Fruit fly (Drosophila melanogaster) whole organism, embryonic: ENCODE results near the gene CG2129.

Experiments used
- Ada2b ChIP-seq: fragments of 200-800 bp; sonication (Bioruptor generic); IDR thresholded peaks from 2 replicates; pipeline ENCODE4 v1.3.6; 2022; ENCODE audit warnings: missing biosample characterization, missing genetic modification characterization
- Antp ChIP-seq: fragments of 200-800 bp; sonication (Bioruptor generic); optimal IDR thresholded peaks from 3 replicates; lab custom pipeline; 2016; ENCODE audit warnings: missing biosample characterization, missing genetic modification characterization
- Asciz ChIP-seq: fragments of 200-800 bp; sonication (Bioruptor generic); optimal IDR thresholded peaks from 2 replicates; lab custom pipeline; 2017; ENCODE audit warnings: missing biosample characterization, mild to moderate bottlenecking, missing genetic modification characterization, missing genetic modification reagents
- CG1024 ChIP-seq: fragments of 200-800 bp; sonication (Bioruptor generic); IDR thresholded peaks from 2 replicates; pipeline ENCODE4 v1.3.6; 2022; ENCODE audit warnings: missing biosample characterization, missing genetic modification characterization
- CG10431 ChIP-seq: fragments of 200-800 bp; sonication (Bioruptor generic); optimal IDR thresholded peaks from 3 replicates; lab custom pipeline; 2018; ENCODE audit warnings: missing biosample characterization, mild to moderate bottlenecking, missing genetic modification characterization
- CG10979 ChIP-seq: fragments of 200-800 bp; sonication (Bioruptor generic); optimal IDR thresholded peaks from 2 replicates; lab custom pipeline; 2018; ENCODE audit warnings: missing biosample characterization, mild to moderate bottlenecking, missing genetic modification characterization, moderate library complexity
- CG11560 ChIP-seq: fragments of 200-800 bp; sonication (Bioruptor generic); IDR thresholded peaks from 3 replicates; pipeline ENCODE4 v1.3.6; 2022; ENCODE audit warnings: missing biosample characterization, missing genetic modification characterization
- CG11696 ChIP-seq: fragments of 200-800 bp; sonication (Bioruptor generic); IDR thresholded peaks from 2 replicates; pipeline ENCODE4 v1.3.6; 2022; ENCODE audit warnings: missing biosample characterization, missing genetic modification characterization
- CG12299 ChIP-seq: fragments of 200-800 bp; sonication (Bioruptor generic); optimal IDR thresholded peaks from 2 replicates; lab custom pipeline; 2018; ENCODE audit warnings: missing biosample characterization, mild to moderate bottlenecking, missing genetic modification characterization
- CG12659 ChIP-seq: fragments of 200-800 bp; sonication (Bioruptor generic); optimal IDR thresholded peaks from 3 replicates; lab custom pipeline; 2017; ENCODE audit warnings: mild to moderate bottlenecking, missing biosample characterization, missing genetic modification reagents, missing genetic modification characterization
- CG14014 ChIP-seq: fragments of 200-800 bp; sonication (Bioruptor generic); IDR thresholded peaks from 2 replicates; pipeline ENCODE4 v1.3.6; 2022; ENCODE audit warnings: missing biosample characterization, missing genetic modification characterization
- CG14667 ChIP-seq: fragments of 200-800 bp; sonication (Bioruptor generic); IDR thresholded peaks from 2 replicates; pipeline ENCODE4 v1.3.6; 2022; ENCODE audit warnings: missing biosample characterization, missing genetic modification characterization
- CG16813 ChIP-seq: fragments of 200-800 bp; sonication (Bioruptor generic); IDR thresholded peaks from 3 replicates; pipeline ENCODE4 v1.3.6; 2022; ENCODE audit warnings: missing biosample characterization, missing genetic modification characterization; ENCODE audit not compliant: partially characterized antibody
- CG1792 ChIP-seq: fragments of 200-800 bp; sonication (Bioruptor generic); optimal IDR thresholded peaks from 2 replicates; lab custom pipeline; 2016; ENCODE audit warnings: missing biosample characterization, missing genetic modification characterization
- CG1832 ChIP-seq: fragments of 200-800 bp; sonication (Bioruptor generic); optimal IDR thresholded peaks from 2 replicates; lab custom pipeline; 2017; ENCODE audit warnings: missing biosample characterization, mild to moderate bottlenecking, missing genetic modification characterization, inconsistent platforms
- CG18476 ChIP-seq: fragments of 200-800 bp; sonication (Bioruptor generic); optimal IDR thresholded peaks from 2 replicates; lab custom pipeline; 2016; ENCODE audit warnings: missing biosample characterization, mild to moderate bottlenecking, missing genetic modification characterization
- CG2678 ChIP-seq: fragments of 200-800 bp; sonication (Bioruptor generic); optimal IDR thresholded peaks from 3 replicates; lab custom pipeline; 2019; ENCODE audit warnings: missing biosample characterization, mild to moderate bottlenecking, missing genetic modification characterization, moderate library complexity
- CG31441 ChIP-seq: fragments of 200-800 bp; sonication (Bioruptor generic); IDR thresholded peaks from 2 replicates; pipeline ENCODE4 v1.3.6; 2022; ENCODE audit warnings: missing biosample characterization, missing genetic modification characterization
- CG33213 ChIP-seq: fragments of 200-800 bp; sonication (Bioruptor generic); optimal IDR thresholded peaks from 3 replicates; lab custom pipeline; 2016; ENCODE audit warnings: missing biosample characterization, missing genetic modification characterization
- CG42726 ChIP-seq: fragments of 200-800 bp; sonication (Bioruptor generic); IDR thresholded peaks from 2 replicates; pipeline ENCODE4 v1.3.6; 2022; ENCODE audit warnings: missing biosample characterization, missing genetic modification characterization; ENCODE audit not compliant: partially characterized antibody
- CG6272 ChIP-seq: fragments of 200-800 bp; sonication (Bioruptor generic); IDR thresholded peaks from 2 replicates; pipeline ENCODE4 v1.3.6; 2022; ENCODE audit warnings: missing biosample characterization, missing genetic modification characterization
- CG7786 ChIP-seq: fragments of 200-800 bp; sonication (Bioruptor generic); optimal IDR thresholded peaks from 2 replicates; lab custom pipeline; 2016; ENCODE audit warnings: missing biosample characterization, missing genetic modification characterization
- CG8359 ChIP-seq: fragments of 200-800 bp; sonication (Bioruptor generic); optimal IDR thresholded peaks from 2 replicates; lab custom pipeline; 2017; ENCODE audit warnings: missing biosample characterization, mild to moderate bottlenecking, missing genetic modification characterization, borderline replicate concordance
- CG9609 ChIP-seq: fragments of 200-800 bp; sonication (Bioruptor generic); optimal IDR thresholded peaks from 3 replicates; lab custom pipeline; 2016; ENCODE audit warnings: missing biosample characterization, missing genetic modification characterization
- CG9727 ChIP-seq: fragments of 200-800 bp; sonication (Bioruptor generic); optimal IDR thresholded peaks from 3 replicates; lab custom pipeline; 2017; ENCODE audit warnings: missing biosample characterization, mild to moderate bottlenecking, missing genetic modification characterization
- CG9876 ChIP-seq: fragments of 200-800 bp; sonication (Bioruptor generic); optimal IDR thresholded peaks from 2 replicates; lab custom pipeline; 2016; ENCODE audit warnings: missing biosample characterization, missing genetic modification characterization
- D19B ChIP-seq: fragments of 200-800 bp; sonication (Bioruptor generic); optimal IDR thresholded peaks from 2 replicates; lab custom pipeline; 2017; ENCODE audit warnings: missing biosample characterization, mild to moderate bottlenecking, missing genetic modification characterization
- Dip3 ChIP-seq: fragments of 200-800 bp; sonication (Bioruptor generic); optimal IDR thresholded peaks from 3 replicates; lab custom pipeline; 2016; ENCODE audit warnings: missing biosample characterization, missing genetic modification characterization
- Doc2 ChIP-seq: fragments of 200-800 bp; sonication (Bioruptor generic); IDR thresholded peaks from 2 replicates; pipeline ENCODE4 v1.3.6; 2022; ENCODE audit warnings: missing biosample characterization, missing genetic modification characterization
- GATAe ChIP-seq: fragments of 200-800 bp; sonication (Bioruptor generic); conservative IDR thresholded peaks from 2 replicates; pipeline ENCODE4 v1.3.6; 2022; ENCODE audit warnings: missing biosample characterization, missing genetic modification characterization
- Gsc ChIP-seq: fragments of 200-800 bp; sonication (Bioruptor generic); IDR thresholded peaks from 2 replicates; pipeline ENCODE4 v1.3.6; 2022; ENCODE audit warnings: missing biosample characterization, missing genetic modification characterization
- Myb ChIP-seq: fragments of 200-800 bp; sonication (Bioruptor generic); optimal IDR thresholded peaks from 2 replicates; lab custom pipeline; 2016; ENCODE audit warnings: missing biosample characterization, missing genetic modification characterization
- Nf-YC ChIP-seq: fragments of 200-800 bp; optimal IDR thresholded peaks from 3 replicates; lab custom pipeline; 2019; ENCODE audit warnings: missing biosample characterization, mild to moderate bottlenecking, missing genetic modification characterization, moderate library complexity
- Rx ChIP-seq: fragments of 200-800 bp; sonication (Bioruptor generic); IDR thresholded peaks from 2 replicates; pipeline ENCODE4 v1.3.6; 2022; ENCODE audit warnings: missing biosample characterization, missing genetic modification characterization
- Sry-δ ChIP-seq: fragments of 200-800 bp; sonication (Bioruptor generic); optimal IDR thresholded peaks from 2 replicates; lab custom pipeline; 2016; ENCODE audit warnings: missing biosample characterization, missing genetic modification characterization
- Trl ChIP-seq, 3 experiments: fragments of >200 bp in 2 of 3; fragments of 200-800 bp in 1 of 3; sonication (Bioruptor generic) in 1 of 3; optimal IDR thresholded peaks; 2 replicates in 1 of 3; 3 replicates in 2 of 3; lab custom pipeline; 2016 to 2017; ENCODE audit warnings: missing biosample characterization in 1 of 3, missing genetic modification characterization in 1 of 3
- bbx ChIP-seq: fragments of 200-800 bp; sonication (Bioruptor generic); IDR thresholded peaks from 2 replicates; pipeline ENCODE4 v1.3.6; 2022; ENCODE audit warnings: missing biosample characterization, missing genetic modification characterization; ENCODE audit not compliant: partially characterized antibody
- croc ChIP-seq: fragments of 200-800 bp; sonication (Bioruptor generic); conservative IDR thresholded peaks from 3 replicates; pipeline ENCODE4 v1.3.6; 2022; ENCODE audit warnings: missing biosample characterization, missing genetic modification characterization
- dmrt11E ChIP-seq: fragments of 200-800 bp; sonication (Bioruptor generic); optimal IDR thresholded peaks from 3 replicates; lab custom pipeline; 2018; ENCODE audit warnings: missing biosample characterization, mild to moderate bottlenecking, missing genetic modification characterization, moderate library complexity
- esg ChIP-seq: fragments of 200-800 bp; sonication (Bioruptor generic); conservative IDR thresholded peaks from 2 replicates; pipeline ENCODE4 v1.3.6; 2022; ENCODE audit warnings: missing biosample characterization, missing genetic modification characterization
- hb ChIP-seq: fragments of 200-800 bp; sonication (Bioruptor generic); IDR thresholded peaks from 3 replicates; pipeline ENCODE4 v1.3.6; 2022; ENCODE audit warnings: missing biosample characterization, missing genetic modification characterization; ENCODE audit not compliant: partially characterized antibody
- insv ChIP-seq, 2 experiments: fragments of 200-800 bp; sonication (Bioruptor generic); optimal IDR thresholded peaks; 3 replicates each; lab custom pipeline; 2016 to 2018; ENCODE audit warnings: missing biosample characterization in 2 of 2, missing genetic modification characterization in 2 of 2
- kay ChIP-seq: fragments of 200-800 bp; sonication (Bioruptor generic); optimal IDR thresholded peaks from 2 replicates; lab custom pipeline; 2016; ENCODE audit warnings: missing biosample characterization, missing genetic modification characterization
- kni ChIP-seq: fragments of 200-800 bp; sonication (Bioruptor generic); optimal IDR thresholded peaks from 3 replicates; lab custom pipeline; 2017; ENCODE audit warnings: mild to moderate bottlenecking, missing biosample characterization, missing genetic modification reagents, missing genetic modification characterization
- knrl ChIP-seq: fragments of 200-800 bp; sonication (Bioruptor generic); IDR thresholded peaks from 3 replicates; pipeline ENCODE4 v1.3.6; 2022; ENCODE audit warnings: missing biosample characterization, missing genetic modification characterization; ENCODE audit not compliant: partially characterized antibody
- lab ChIP-seq: fragments of 200-800 bp; sonication (Bioruptor generic); optimal IDR thresholded peaks from 3 replicates; lab custom pipeline; 2017; ENCODE audit warnings: missing biosample characterization, missing genetic modification characterization, mild to moderate bottlenecking, moderate library complexity, missing genetic modification reagents
- maf-S ChIP-seq: fragments of 200-800 bp; sonication (Bioruptor generic); optimal IDR thresholded peaks from 2 replicates; lab custom pipeline; 2016; ENCODE audit warnings: missing biosample characterization, missing genetic modification characterization
- pb ChIP-seq: fragments of 200-800 bp; sonication (Bioruptor generic); optimal IDR thresholded peaks from 3 replicates; lab custom pipeline; 2016; ENCODE audit warnings: missing biosample characterization, missing genetic modification characterization
- scrt ChIP-seq: fragments of 200-800 bp; sonication (Bioruptor generic); optimal IDR thresholded peaks from 2 replicates; lab custom pipeline; 2018; ENCODE audit warnings: missing biosample characterization, mild to moderate bottlenecking, missing genetic modification characterization, moderate library complexity

Gene CG2129

DNA sequence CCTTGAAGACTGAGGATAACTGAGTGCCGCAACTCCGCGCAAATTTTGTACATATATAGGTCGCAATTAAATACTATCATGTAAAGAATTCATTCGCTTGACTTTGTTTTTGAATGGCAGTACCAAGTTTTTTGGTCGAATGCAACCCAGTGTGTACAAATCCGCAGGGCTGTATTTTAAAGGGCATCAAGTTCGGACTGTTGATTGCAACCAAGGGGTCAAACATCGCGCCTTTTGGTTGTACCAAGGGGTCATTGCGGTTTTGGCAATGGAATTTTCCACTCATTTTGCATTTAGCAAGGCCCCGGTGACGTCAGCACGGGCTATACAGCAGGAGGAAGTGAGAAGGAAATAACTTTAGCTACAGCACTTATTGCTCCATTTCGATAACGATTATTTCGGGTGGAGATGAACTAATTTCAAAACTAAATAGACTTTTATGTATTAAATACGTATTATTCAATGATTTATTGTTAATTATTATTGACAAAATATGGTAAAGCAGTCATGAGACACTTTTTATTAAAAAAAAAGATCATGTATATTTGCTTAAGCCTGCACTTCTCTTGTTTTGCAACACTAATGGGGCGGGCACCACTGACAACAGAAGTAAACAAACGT is 13.8 kb upstream of the CG2129 start, which contains the start of gene CG10958 (continued):
- TF ChIP-seq CG11696 (no peak), CG8359 (GFP tag; lab: Kevin White, UChicago) (no peak), CG7786 (GFP tag; lab: Kevin White, UChicago) (no peak), CG12299 (tag; lab: Kevin White, UChicago) (peak; percentile 46), Myb (GFP tag; lab: Kevin White, UChicago) (peak; percentile 2), GATAe (no peak), Doc2 (GFP tag; lab: Robert Waterston, UW) (no peak), lab (GFP tag; lab: Kevin White, UChicago) (peak; percentile 71), CG18476 (GFP tag; lab: Kevin White, UChicago) (peak; percentile 32), CG11560 (no peak), CG14667 (GFP tag; lab: Robert Waterston, UW) (peak; percentile 40; the same call in 1 of the 2 replicates), hb (GFP tag; lab: Robert Waterston, UW) (no peak), Nf-YC (tag; lab: Kevin White, UChicago) (peak; percentile 35), CG9609 (GFP tag; lab: Kevin White, UChicago) (peak; percentile 4), CG33213 (GFP tag; lab: Kevin White, UChicago) (no peak), CG10979 (tag; lab: Kevin White, UChicago) (peak; percentile 28), CG9876 (GFP tag; lab: Kevin White, UChicago) (no peak), esg (GFP tag; lab: Robert Waterston, UW) (0 out of 2 replicates have a peak, but pooled peaks have one; percentile 20), CG16813 (GFP tag; lab: Robert Waterston, UW) (no peak), Asciz (GFP tag; lab: Kevin White, UChicago) (no peak), CG1792 (no peak), CG10431 (GFP tag; lab: Kevin White, UChicago) (peak; percentile 13), CG1024 (no peak), CG31441 (peak; percentile 46), croc (no peak), kay (GFP tag; lab: Kevin White, UChicago) (peak; percentile 39), insv (GFP tag; optimal IDR thresholded peaks at IDR 0.05; lab: Kevin White, UChicago) (peak in 1 of 2 experiments; percentile 42), Trl (optimal IDR thresholded peaks at IDR 0.05; lab: Kevin White, UChicago) (no peak), Trl (GFP tag; optimal IDR thresholded peaks at IDR 0.05; lab: Kevin White, UChicago) (peak; percentile 12), Ada2b (GFP tag; lab: Robert Waterston, UW) (peak; percentile 47), CG2678 (tag; lab: Kevin White, UChicago) (peak; percentile 62), pb (no peak), D19B (no peak), CG14014 (no peak; the same call in 1 of the 2 replicates), Sry-δ (GFP tag; lab: Kevin White, UChicago) (peak; percentile 51), CG6272 (GFP tag; lab: Robert Waterston, UW) (0 out of 2 replicates have a peak, but pooled peaks have one; percentile 51), Gsc (GFP tag; lab: Robert Waterston, UW) (no peak), CG1832 (GFP tag; lab: Kevin White, UChicago) (peak; percentile 22), kni (peak; percentile 3), Antp (peak; percentile 9), dmrt11E (peak; percentile 33), CG9727 (peak; percentile 57), CG12659 (GFP tag; lab: Kevin White, UChicago) (peak; percentile 48), CG42726 (no peak), Rx (GFP tag; lab: Robert Waterston, UW) (0 out of 2 replicates have a peak, but pooled peaks have one; percentile 30), scrt (GFP tag; lab: Kevin White, UChicago) (no peak), knrl (GFP tag; lab: Robert Waterston, UW) (no peak), bbx (GFP tag; lab: Robert Waterston, UW) (no peak; the same call in 1 of the 2 replicates), maf-S (GFP tag; lab: Kevin White, UChicago) (peak; percentile 4), Dip3 (GFP tag; lab: Kevin White, UChicago) (peak; percentile 19)
